Worm (Caenorhabditis elegans) whole organism, L1 larva: Measurements from ENCODE around the gene alh-9.

Experiments
- C04F5.9 ChIP-seq: sonication (generic microtip); optimal IDR thresholded peaks from 2 replicates; lab custom pipeline; 2016; ENCODE audit warnings: missing genetic modification characterization, missing compliant biosample characterization
- C34B4.2 ChIP-seq: sonication (generic microtip); optimal IDR thresholded peaks from 2 replicates; lab custom pipeline; 2017; ENCODE audit warnings: mild to moderate bottlenecking, missing genetic modification characterization, missing compliant biosample characterization
- aha-1 ChIP-seq: fragments of 150-350 bp; optimal IDR thresholded peaks from 2 replicates; lab custom pipeline; 2014; ENCODE audit warnings: missing biosample characterization, missing genetic modification characterization
- alr-1 ChIP-seq: fragments of 200-800 bp; sonication (Bioruptor generic); optimal IDR thresholded peaks from 2 replicates; lab custom pipeline; 2018; ENCODE audit warnings: borderline replicate concordance, mild to moderate bottlenecking, missing genetic modification characterization, missing compliant biosample characterization
- blmp-1 ChIP-seq: fragments of 150-350 bp; optimal IDR thresholded peaks from 2 replicates; lab custom pipeline; 2014; ENCODE audit warnings: missing biosample characterization, missing genetic modification characterization
- ceh-90 ChIP-seq: sonication (generic microtip); optimal IDR thresholded peaks from 2 replicates; lab custom pipeline; 2016; ENCODE audit warnings: missing genetic modification characterization, missing compliant biosample characterization
- dsc-1 ChIP-seq: sonication (generic microtip); optimal IDR thresholded peaks from 2 replicates; lab custom pipeline; 2016; ENCODE audit warnings: mild to moderate bottlenecking, missing genetic modification characterization, missing compliant biosample characterization
- efl-1 ChIP-seq, 4 experiments: fragments of 150-350 bp; optimal IDR thresholded peaks in 3 of 4; peaks in 1 of 4; 1 replicate in 1 of 4; 2 replicates in 3 of 4; lab custom pipeline; 2014; ENCODE audit warnings: missing biosample characterization in 2 of 4, missing genetic modification characterization in 2 of 4, missing genetic modification reagents in 2 of 4
- elt-2 ChIP-seq: sonication (generic microtip); optimal IDR thresholded peaks from 2 replicates; lab custom pipeline; 2016; ENCODE audit warnings: missing genetic modification characterization, mild to moderate bottlenecking, inconsistent platforms, missing compliant biosample characterization, missing genetic modification reagents
- elt-3 ChIP-seq, 6 experiments: fragments of 150-350 bp in 1 of 6; sonication (generic microtip); optimal IDR thresholded peaks; 2 replicates each; lab custom pipeline; 2017 to 2018; ENCODE audit warnings: missing biosample characterization in 6 of 6, missing genetic modification characterization in 6 of 6, inconsistent platforms in 1 of 6
- fkh-10 ChIP-seq: sonication (generic microtip); optimal IDR thresholded peaks from 2 replicates; lab custom pipeline; 2017; ENCODE audit warnings: missing biosample characterization, missing genetic modification reagents, missing genetic modification characterization
- fkh-4 ChIP-seq: sonication (generic microtip); optimal IDR thresholded peaks from 2 replicates; lab custom pipeline; 2016; ENCODE audit warnings: missing compliant biosample characterization, missing genetic modification characterization, borderline replicate concordance
- fkh-8 ChIP-seq: sonication (generic microtip); optimal IDR thresholded peaks from 2 replicates; lab custom pipeline; 2016; ENCODE audit warnings: mild to moderate bottlenecking, missing genetic modification characterization, missing compliant biosample characterization
- fos-1 ChIP-seq: fragments of 150-350 bp; optimal IDR thresholded peaks from 2 replicates; lab custom pipeline; 2014; ENCODE audit warnings: missing biosample characterization, missing genetic modification characterization
- grh-1 ChIP-seq: fragments of 200-800 bp; sonication (Bioruptor generic); IDR thresholded peaks from 2 replicates; pipeline ENCODE4 v1.3.6; 2022; ENCODE audit warnings: missing genetic modification reagents, missing genetic modification characterization, missing compliant biosample characterization
- hpl-2 ChIP-seq: fragments of 150-350 bp; optimal IDR thresholded peaks from 2 replicates; lab custom pipeline; 2014; ENCODE audit warnings: missing biosample characterization, missing genetic modification reagents, missing genetic modification characterization
- jun-1 ChIP-seq: fragments of 150-350 bp; optimal IDR thresholded peaks from 2 replicates; lab custom pipeline; 2014; ENCODE audit warnings: missing biosample characterization, missing genetic modification reagents, missing genetic modification characterization
- lin-14 ChIP-seq: fragments of 200-800 bp; sonication (Bioruptor generic); optimal IDR thresholded peaks from 2 replicates; lab custom pipeline; 2018; ENCODE audit warnings: mild to moderate bottlenecking, missing genetic modification characterization, moderate library complexity, missing compliant biosample characterization
- lin-35 ChIP-seq, 2 experiments: fragments of 150-350 bp; optimal IDR thresholded peaks; 2 replicates each; lab custom pipeline; 2014; ENCODE audit warnings: missing biosample characterization in 2 of 2, missing genetic modification characterization in 2 of 2, missing genetic modification reagents in 2 of 2
- lsy-2 ChIP-seq, 2 experiments: fragments of 150-350 bp; optimal IDR thresholded peaks; 2 replicates each; lab custom pipeline; 2014; ENCODE audit warnings: missing biosample characterization in 2 of 2, missing genetic modification characterization in 2 of 2
- mab-9 ChIP-seq: fragments of 200-800 bp; sonication (Bioruptor generic); IDR thresholded peaks from 2 replicates; pipeline ENCODE4 v1.3.6; 2022; ENCODE audit warnings: missing genetic modification reagents, missing genetic modification characterization, missing compliant biosample characterization
- mdl-1 ChIP-seq, 2 experiments: fragments of 150-350 bp; optimal IDR thresholded peaks; 2 replicates each; lab custom pipeline; 2014 to 2017; ENCODE audit warnings: missing biosample characterization in 2 of 2, missing genetic modification characterization in 2 of 2, inconsistent platforms in 1 of 2
- mef-2 ChIP-seq: fragments of 150-350 bp; optimal IDR thresholded peaks from 2 replicates; lab custom pipeline; 2014; ENCODE audit warnings: missing biosample characterization, missing genetic modification characterization
- mep-1 ChIP-seq: fragments of 150-350 bp; optimal IDR thresholded peaks from 2 replicates; lab custom pipeline; 2014; ENCODE audit warnings: missing biosample characterization, missing genetic modification characterization
- nhr-11 ChIP-seq: fragments of 150-350 bp; optimal IDR thresholded peaks from 2 replicates; lab custom pipeline; 2014; ENCODE audit warnings: missing biosample characterization, missing genetic modification characterization
- nhr-19 ChIP-seq: fragments of 200-800 bp; sonication (Bioruptor generic); conservative IDR thresholded peaks from 2 replicates; pipeline ENCODE4 v1.3.6; 2022; ENCODE audit warnings: missing genetic modification characterization, missing compliant biosample characterization
- nhr-20 ChIP-seq: sonication (generic microtip); optimal IDR thresholded peaks from 2 replicates; lab custom pipeline; 2016; ENCODE audit warnings: mild to moderate bottlenecking, missing genetic modification characterization, missing compliant biosample characterization
- nhr-237 ChIP-seq: fragments of 150-350 bp; optimal IDR thresholded peaks from 2 replicates; lab custom pipeline; 2014; ENCODE audit warnings: missing biosample characterization, missing genetic modification characterization
- nhr-47 ChIP-seq: sonication (generic microtip); optimal IDR thresholded peaks from 2 replicates; lab custom pipeline; 2016; ENCODE audit warnings: mild to moderate bottlenecking, missing genetic modification characterization, moderate library complexity, missing compliant biosample characterization
- nhr-71 ChIP-seq: sonication (generic microtip); optimal IDR thresholded peaks from 2 replicates; lab custom pipeline; 2016; ENCODE audit warnings: mild to moderate bottlenecking, missing genetic modification characterization, moderate library complexity, missing compliant biosample characterization
- nhr-77 ChIP-seq: fragments of 150-350 bp; optimal IDR thresholded peaks from 2 replicates; lab custom pipeline; 2014; ENCODE audit warnings: missing biosample characterization, missing genetic modification characterization
- nhr-85 ChIP-seq: sonication (generic microtip); peaks from one replicate; lab custom pipeline; 2016; ENCODE audit warnings: missing genetic modification characterization, inconsistent platforms, missing compliant biosample characterization
- nhr-90 ChIP-seq: sonication (generic microtip); optimal IDR thresholded peaks from 2 replicates; lab custom pipeline; 2016; ENCODE audit warnings: mild to moderate bottlenecking, missing genetic modification characterization, missing compliant biosample characterization; ENCODE audit not compliant: poor library complexity
- pag-3 ChIP-seq: sonication (generic microtip); optimal IDR thresholded peaks from 2 replicates; lab custom pipeline; 2017; ENCODE audit warnings: missing genetic modification characterization, mild to moderate bottlenecking, missing compliant biosample characterization, antibody characterized with exemption, borderline replicate concordance; ENCODE audit not compliant: insufficient read depth
- rnt-1 ChIP-seq: sonication (generic microtip); optimal IDR thresholded peaks from 2 replicates; lab custom pipeline; 2016; ENCODE audit warnings: mild to moderate bottlenecking, missing genetic modification characterization, moderate library complexity, missing compliant biosample characterization
- snpc-4 ChIP-seq: fragments of 150-350 bp; optimal IDR thresholded peaks from 2 replicates; lab custom pipeline; 2014; ENCODE audit warnings: missing biosample characterization, missing genetic modification characterization
- snu-23 ChIP-seq: sonication (generic microtip); optimal IDR thresholded peaks from 2 replicates; lab custom pipeline; 2016; ENCODE audit warnings: missing genetic modification characterization, missing compliant biosample characterization
- swsn-7 ChIP-seq: sonication (generic microtip); optimal IDR thresholded peaks from 2 replicates; lab custom pipeline; 2016; ENCODE audit warnings: missing genetic modification characterization, missing compliant biosample characterization
- tbx-2 ChIP-seq: sonication (generic microtip); optimal IDR thresholded peaks from 2 replicates; lab custom pipeline; 2016; ENCODE audit warnings: missing genetic modification characterization, missing compliant biosample characterization
- unc-130 ChIP-seq: fragments of 150-350 bp; optimal IDR thresholded peaks from 2 replicates; lab custom pipeline; 2017; ENCODE audit warnings: missing biosample characterization, missing genetic modification characterization, inconsistent platforms
- unc-62 ChIP-seq: fragments of 150-350 bp; optimal IDR thresholded peaks from 2 replicates; lab custom pipeline; 2014; ENCODE audit warnings: missing biosample characterization, missing genetic modification reagents, missing genetic modification characterization
- vab-15 ChIP-seq: sonication (generic microtip); optimal IDR thresholded peaks from 2 replicates; lab custom pipeline; 2017; ENCODE audit warnings: missing genotype, mild to moderate bottlenecking, missing genetic modification characterization, missing compliant biosample characterization
- zip-4 ChIP-seq: fragments of 200-800 bp; sonication (Bioruptor generic); optimal IDR thresholded peaks from 2 replicates; lab custom pipeline; 2018; ENCODE audit warnings: mild to moderate bottlenecking, missing genetic modification characterization, moderate library complexity, missing compliant biosample characterization

Gene alh-9

ce11 chrIII:5833376-5833775 is 22.4 kb upstream of the alh-9 start, which contains the start of the genes R12B2.13 and mdt-15:
Gene R12B2.13, minus strand, starts transcription at chrIII:5833476.
Gene mdt-15, minus strand, starts transcription at chrIII:5833751.
- TF ChIP-seq dsc-1 (no peak), nhr-77 (tag; lab: Kevin White, UChicago) (no peak), swsn-7 (tag; lab: Kevin White, UChicago) (no peak), hpl-2 (GFP tag; lab: Kevin White, UChicago) (no peak), nhr-237 (tag; lab: Kevin White, UChicago) (no peak), elt-3 (tag; optimal IDR thresholded peaks at IDR 0.05; lab: Kevin White, UChicago) (no peak), unc-62 (no peak)

DNA sequence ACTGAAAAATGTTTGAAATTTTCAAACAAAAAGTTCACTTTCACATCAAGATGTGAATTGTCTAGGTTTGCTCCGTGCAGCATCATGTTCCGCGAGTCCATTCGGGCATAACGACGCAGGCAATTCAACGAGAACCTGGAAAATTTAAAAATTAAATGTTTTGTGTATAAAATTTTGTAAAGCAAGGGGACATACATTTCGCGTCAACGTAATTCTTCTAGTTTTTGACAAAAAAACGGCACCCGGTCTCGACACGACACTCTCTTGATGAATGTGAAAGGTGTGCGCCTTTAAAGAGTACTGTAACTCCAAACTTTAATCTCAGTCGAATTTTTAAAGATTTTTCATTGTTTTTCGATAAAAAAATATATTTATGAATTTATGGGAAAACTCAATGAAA is 21.8 kb upstream of the alh-9 start, which contains the start of gene R12B2.6:
Gene R12B2.6, minus strand, starts transcription at position 101 of the 400 bp plus-strand sequence.
- no peak for TF ChIP-seq mep-1 (tag; lab: Kevin White, UChicago)
- TF ChIP-seq zip-4 = no peak
- TF ChIP-seq tbx-2 = no peak
- no peak for TF ChIP-seq mab-9 (GFP tag; lab: Robert Waterston, UW)
- TF ChIP-seq elt-2 (tag; lab: Kevin White, UChicago) = no peak
- no peak for TF ChIP-seq fos-1 (tag; lab: Kevin White, UChicago)
- TF ChIP-seq C34B4.2 (tag; lab: Kevin White, UChicago) = no peak
- no peak for TF ChIP-seq nhr-237 (tag; lab: Kevin White, UChicago)
- TF ChIP-seq fkh-8 (tag; lab: Kevin White, UChicago) = no peak
- no peak for TF ChIP-seq fkh-10 (GFP tag; lab: Kevin White, UChicago)
- no peak for TF ChIP-seq blmp-1 (tag; lab: Kevin White, UChicago)
- TF ChIP-seq snpc-4 = no peak
- no peak for TF ChIP-seq nhr-19 (GFP tag; lab: Robert Waterston, UW)
- no peak for TF ChIP-seq grh-1 (GFP tag; lab: Robert Waterston, UW)
- no peak for TF ChIP-seq lin-35 (GFP tag; optimal IDR thresholded peaks at IDR 0.05; lab: Kevin White, UChicago)
- TF ChIP-seq swsn-7 (tag; lab: Kevin White, UChicago) = no peak
- TF ChIP-seq nhr-77 (tag; lab: Kevin White, UChicago) = no peak
- TF ChIP-seq jun-1 (tag; lab: Kevin White, UChicago) = no peak
- TF ChIP-seq mef-2 (tag; lab: Kevin White, UChicago) = no peak
- TF ChIP-seq, all 84 proteins: peak for 0

DNA sequence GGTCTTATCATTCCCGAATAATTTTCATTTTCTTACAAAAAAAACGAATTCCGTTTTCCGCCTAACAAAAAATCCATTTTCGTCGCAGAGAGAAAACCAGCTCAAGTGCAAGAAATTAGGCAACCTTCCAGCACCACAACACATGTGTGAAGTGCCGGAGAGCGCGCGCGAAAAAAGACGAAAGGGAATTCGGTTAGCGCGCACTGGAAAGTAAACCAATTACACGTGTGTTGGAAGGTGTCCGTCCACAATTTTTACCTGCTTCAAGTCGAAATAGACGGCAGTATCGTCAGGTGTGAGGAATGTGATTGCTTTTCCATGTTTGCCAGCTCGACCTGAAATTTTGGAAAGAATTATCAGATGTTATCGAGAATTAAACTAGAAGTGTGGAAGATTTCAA is 21.2 kb upstream of the alh-9 start:
- no peak for TF ChIP-seq alr-1
- TF ChIP-seq blmp-1 (tag; lab: Kevin White, UChicago) = peak; percentile 22

DNA sequence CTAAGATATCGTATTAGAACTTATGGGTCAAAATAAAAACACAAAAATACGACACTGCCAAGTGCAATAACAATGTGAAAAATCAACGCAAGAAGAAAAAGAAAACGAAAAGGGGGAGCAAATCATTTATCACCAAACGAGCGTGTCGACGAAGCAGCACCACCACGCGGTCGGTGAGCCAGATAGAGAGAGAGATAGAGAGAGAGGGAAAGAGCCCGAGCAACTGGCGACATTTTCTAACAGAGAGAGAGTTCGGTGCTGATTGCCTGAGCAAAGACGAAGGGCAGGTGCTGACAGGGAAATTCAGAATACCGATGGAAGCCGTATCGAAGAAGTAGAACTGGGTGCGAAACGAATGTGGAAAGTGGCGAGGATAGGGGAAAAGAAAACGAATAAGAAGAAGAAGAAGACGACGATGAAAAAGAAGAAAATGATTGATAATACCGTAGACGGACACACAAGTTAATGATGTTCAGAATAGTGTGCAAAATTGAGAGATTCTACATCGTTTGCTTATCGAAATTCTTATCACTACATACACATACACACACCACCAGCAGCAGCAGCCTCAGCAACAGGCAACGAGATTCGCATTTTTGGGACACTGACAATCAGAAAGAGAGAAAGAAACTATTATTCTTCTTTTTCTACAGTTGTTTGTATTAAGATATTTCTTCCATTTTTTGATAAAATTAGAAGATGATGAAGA is 20.5 kb upstream of the alh-9 start:
- TF ChIP-seq elt-3 (tag; optimal IDR thresholded peaks at IDR 0.05; lab: Kevin White, UChicago) = peak in 5 of 6 experiments; percentile 71 to 99 (median 83)
- no peak for TF ChIP-seq C04F5.9 (tag; lab: Kevin White, UChicago)
- no peak for TF ChIP-seq aha-1 (tag; lab: Kevin White, UChicago)
- TF ChIP-seq lin-35 (GFP tag; optimal IDR thresholded peaks at IDR 0.05; lab: Kevin White, UChicago) = peak in 1 of 2 experiments; percentile 63
- TF ChIP-seq unc-62 = no peak
- peak; percentile 44 for TF ChIP-seq snu-23 (GFP tag; lab: Kevin White, UChicago)
- TF ChIP-seq snpc-4 = no peak
- peak; percentile 58 for TF ChIP-seq rnt-1 (tag; lab: Kevin White, UChicago)
- peak in 1 of 2 experiments; percentile 9 for TF ChIP-seq mdl-1 (tag; optimal IDR thresholded peaks at IDR 0.05; lab: Kevin White, UChicago)
- peak; percentile 67 for TF ChIP-seq elt-2 (tag; lab: Kevin White, UChicago)
- peak; percentile 18 for TF ChIP-seq vab-15 (tag; lab: Kevin White, UChicago)
- no peak for TF ChIP-seq fkh-4
- peak; percentile 47 for TF ChIP-seq lin-14
- TF ChIP-seq fkh-8 (tag; lab: Kevin White, UChicago) = no peak
- TF ChIP-seq C34B4.2 (tag; lab: Kevin White, UChicago) = no peak
- no peak for TF ChIP-seq zip-4
- TF ChIP-seq nhr-20 (tag; lab: Kevin White, UChicago) = peak; percentile 41
- peak; percentile 11 for TF ChIP-seq nhr-47 (tag; lab: Kevin White, UChicago)
- TF ChIP-seq blmp-1 (tag; lab: Kevin White, UChicago) = peak; percentile 74
- no peak for TF ChIP-seq nhr-11
- peak; percentile 39 for TF ChIP-seq unc-130 (tag; lab: Kevin White, UChicago)
- peak in 1 of 2 experiments; percentile 41 for TF ChIP-seq lsy-2 (tag; optimal IDR thresholded peaks at IDR 0.05; lab: Kevin White, UChicago)
- TF ChIP-seq nhr-71 = peak; percentile 31
- no peak for TF ChIP-seq pag-3 (tag; lab: Kevin White, UChicago)
- no peak for TF ChIP-seq ceh-90 (tag; lab: Kevin White, UChicago)
- no peak for TF ChIP-seq efl-1 (optimal IDR thresholded peaks at IDR 0.05; lab: Kevin White, UChicago)
- TF ChIP-seq efl-1 (GFP tag; optimal IDR thresholded peaks at IDR 0.05 in 1 of 2; lab: Kevin White, UChicago) = peak in 1 of 2 experiments; percentile 67
- peak; percentile 72 for TF ChIP-seq nhr-85 (tag; lab: Kevin White, UChicago)
- peak; percentile 45 for TF ChIP-seq nhr-90 (tag; lab: Kevin White, UChicago)
